Fruit fly (Drosophila melanogaster) whole organism, wandering third instar larva: ENCODE measurements around the gene CG13623.
A peak's percentile ranks its signal among the peaks of the same experiment; 100 is the strongest.

Experiments
- Abd-B ChIP-seq: fragments of >200 bp; optimal IDR thresholded peaks from 2 replicates; lab custom pipeline; 2017; ENCODE audit warnings: missing biosample characterization, missing genetic modification characterization
- CG32264 ChIP-seq: fragments of 200-800 bp; sonication (Bioruptor generic); optimal IDR thresholded peaks from 2 replicates; lab custom pipeline; 2016; ENCODE audit warnings: missing biosample characterization, missing genetic modification characterization
- CG9705 ChIP-seq: fragments of 200-800 bp; sonication (Bioruptor generic); optimal IDR thresholded peaks from 2 replicates; lab custom pipeline; 2018; ENCODE audit warnings: missing biosample characterization, mild to moderate bottlenecking, missing genetic modification characterization
- CrebA ChIP-seq: fragments of 200-800 bp; sonication (Bioruptor generic); optimal IDR thresholded peaks from 2 replicates; lab custom pipeline; 2016; ENCODE audit warnings: missing biosample characterization, mild to moderate bottlenecking, missing genetic modification characterization, borderline replicate concordance
- Dfd ChIP-seq: fragments of >200 bp; optimal IDR thresholded peaks from 2 replicates; lab custom pipeline; 2017; ENCODE audit warnings: missing biosample characterization, missing genetic modification characterization
- Dif ChIP-seq: fragments of 200-275, 200-300 bp; sonication (Bioruptor generic); optimal IDR thresholded peaks from 2 replicates; lab custom pipeline; 2018; ENCODE audit warnings: missing biosample characterization, missing genetic modification characterization; ENCODE audit not compliant: partially characterized antibody
- GATAd ChIP-seq: sonication (Bioruptor generic); optimal IDR thresholded peaks from 2 replicates; lab custom pipeline; 2016; ENCODE audit warnings: missing biosample characterization, missing genetic modification characterization
- HLH106 ChIP-seq: fragments of 200-800 bp; optimal IDR thresholded peaks from 3 replicates; lab custom pipeline; 2019; ENCODE audit warnings: missing biosample characterization, mild to moderate bottlenecking, missing genetic modification characterization, moderate library complexity
- Hnf4 ChIP-seq: fragments of 200-800 bp; sonication (Bioruptor generic); optimal IDR thresholded peaks from 2 replicates; lab custom pipeline; 2016; ENCODE audit warnings: missing biosample characterization, mild to moderate bottlenecking, missing genetic modification characterization
- Hr78 ChIP-seq: fragments of >200 bp; optimal IDR thresholded peaks from 2 replicates; lab custom pipeline; 2017; ENCODE audit warnings: missing biosample characterization, missing genetic modification characterization
- Hr83 ChIP-seq: fragments of 200-300 bp; sonication (Bioruptor generic); optimal IDR thresholded peaks from 2 replicates; lab custom pipeline; 2016; ENCODE audit warnings: missing biosample characterization, mild to moderate bottlenecking, missing genetic modification characterization, moderate library complexity; ENCODE audit not compliant: poor library complexity, severe bottlenecking
- Jra ChIP-seq: sonication (Bioruptor generic); optimal IDR thresholded peaks from 2 replicates; lab custom pipeline; 2016; ENCODE audit warnings: missing biosample characterization, missing genetic modification characterization
- Mio ChIP-seq: sonication (Bioruptor generic); optimal IDR thresholded peaks from 2 replicates; lab custom pipeline; 2016; ENCODE audit warnings: missing biosample characterization, missing genetic modification characterization
- Myc ChIP-seq: fragments of >200 bp; optimal IDR thresholded peaks from 2 replicates; lab custom pipeline; 2017
- N ChIP-seq: fragments of >200 bp; optimal IDR thresholded peaks from 2 replicates; lab custom pipeline; 2018; ENCODE audit warnings: missing biosample characterization, missing external identifiers, missing genetic modification characterization
- OdsH ChIP-seq: fragments of 200-800 bp; sonication (Bioruptor generic); optimal IDR thresholded peaks from 2 replicates; lab custom pipeline; 2016; ENCODE audit warnings: missing biosample characterization, mild to moderate bottlenecking, missing genetic modification characterization
- Rel ChIP-seq, 2 experiments: fragments of 200-800 bp; sonication (Bioruptor generic) in 1 of 2; optimal IDR thresholded peaks; 2 replicates in 1 of 2; 3 replicates in 1 of 2; lab custom pipeline; 2016 to 2019; ENCODE audit warnings: mild to moderate bottlenecking in 2 of 2, missing biosample characterization in 2 of 2, missing genetic modification characterization in 2 of 2, moderate library complexity in 1 of 2
- Sp1 ChIP-seq: fragments of 200-800 bp; sonication (Bioruptor generic); optimal IDR thresholded peaks from 3 replicates; lab custom pipeline; 2019; ENCODE audit warnings: missing biosample characterization, mild to moderate bottlenecking, missing genetic modification characterization, moderate library complexity
- Vsx2 ChIP-seq: fragments of 200-300, 225-300 bp; sonication (Bioruptor generic); optimal IDR thresholded peaks from 2 replicates; lab custom pipeline; 2018; ENCODE audit warnings: missing biosample characterization, missing genetic modification characterization; ENCODE audit not compliant: partially characterized antibody
- br ChIP-seq: fragments of 200-800 bp; sonication (Bioruptor generic); optimal IDR thresholded peaks from 2 replicates; lab custom pipeline; 2016; ENCODE audit warnings: missing biosample characterization, missing genetic modification characterization
- brk ChIP-seq: fragments of 200-800 bp; sonication (Bioruptor generic); optimal IDR thresholded peaks from 2 replicates; lab custom pipeline; 2016; ENCODE audit warnings: missing biosample characterization, mild to moderate bottlenecking, missing genetic modification characterization
- dl ChIP-seq, 2 experiments: fragments of 175-275, 200-275 bp in 1 of 2; fragments of 200-275 bp in 1 of 2; sonication (Bioruptor generic); optimal IDR thresholded peaks; lab custom pipeline; 2018; ENCODE audit warnings: mild to moderate bottlenecking in 2 of 2, missing biosample characterization in 2 of 2, missing genetic modification characterization in 2 of 2, moderate library complexity in 2 of 2; ENCODE audit not compliant: partially characterized antibody in 2 of 2, insufficient read depth in 1 of 2
- dmrt93B ChIP-seq: fragments of 200-800 bp; sonication (Bioruptor generic); optimal IDR thresholded peaks from 2 replicates; lab custom pipeline; 2018; ENCODE audit warnings: missing biosample characterization, mild to moderate bottlenecking, missing genetic modification characterization
- dsf ChIP-seq: sonication (Bioruptor generic); optimal IDR thresholded peaks from 2 replicates; lab custom pipeline; 2016; ENCODE audit warnings: missing biosample characterization, missing genetic modification characterization, borderline replicate concordance
- ey ChIP-seq: fragments of 200-800 bp; sonication (Bioruptor generic); optimal IDR thresholded peaks from 2 replicates; lab custom pipeline; 2016; ENCODE audit warnings: missing biosample characterization, missing genetic modification characterization
- foxo ChIP-seq, 2 experiments: fragments of 200-800 bp; sonication (Bioruptor generic); optimal IDR thresholded peaks; 2 replicates in 1 of 2; 3 replicates in 1 of 2; lab custom pipeline; 2016 to 2017; ENCODE audit warnings: missing biosample characterization in 2 of 2, missing genetic modification characterization in 2 of 2
- fru ChIP-seq: fragments of 200-800 bp; sonication (Bioruptor generic); optimal IDR thresholded peaks from 3 replicates; lab custom pipeline; 2016; ENCODE audit warnings: missing biosample characterization, mild to moderate bottlenecking, missing genetic modification characterization
- h ChIP-seq: fragments of 200-800 bp; sonication (Bioruptor generic); optimal IDR thresholded peaks from 3 replicates; lab custom pipeline; 2016; ENCODE audit warnings: missing biosample characterization, mild to moderate bottlenecking, missing genetic modification characterization
- jim ChIP-seq: fragments of 175-275, 200-325 bp; sonication (Bioruptor generic); optimal IDR thresholded peaks from 2 replicates; lab custom pipeline; 2016; ENCODE audit warnings: missing biosample characterization, mild to moderate bottlenecking, missing genetic modification characterization
- lola ChIP-seq: fragments of >200 bp; optimal IDR thresholded peaks from 2 replicates; lab custom pipeline; 2017; ENCODE audit warnings: missing biosample characterization, missing genetic modification characterization
- pan ChIP-seq: fragments of >200 bp; optimal IDR thresholded peaks from 2 replicates; lab custom pipeline; 2017
- psq ChIP-seq: fragments of 200-800 bp; sonication (Bioruptor generic); optimal IDR thresholded peaks from 3 replicates; lab custom pipeline; 2017; ENCODE audit warnings: missing biosample characterization, mild to moderate bottlenecking, missing genetic modification characterization, moderate library complexity
- rgr ChIP-seq: fragments of 200-800 bp; sonication (Bioruptor generic); optimal IDR thresholded peaks from 3 replicates; lab custom pipeline; 2016; ENCODE audit warnings: missing biosample characterization, mild to moderate bottlenecking, missing genetic modification characterization
- sage ChIP-seq: fragments of 200-800 bp; sonication (Bioruptor generic); optimal IDR thresholded peaks from 2 replicates; lab custom pipeline; 2016; ENCODE audit warnings: missing biosample characterization, mild to moderate bottlenecking, missing genetic modification characterization
- sv ChIP-seq: fragments of 200-800 bp; sonication (Bioruptor generic); optimal IDR thresholded peaks from 3 replicates; lab custom pipeline; 2016; ENCODE audit warnings: missing biosample characterization, missing genetic modification characterization
- tai ChIP-seq: sonication (Bioruptor generic); optimal IDR thresholded peaks from 2 replicates; lab custom pipeline; 2016; ENCODE audit warnings: missing biosample characterization, missing genetic modification characterization
- usp ChIP-seq: fragments of >200 bp; optimal IDR thresholded peaks from 2 replicates; lab custom pipeline; 2017; ENCODE audit warnings: missing biosample characterization, missing genetic modification characterization

Gene CG13623

DNA sequence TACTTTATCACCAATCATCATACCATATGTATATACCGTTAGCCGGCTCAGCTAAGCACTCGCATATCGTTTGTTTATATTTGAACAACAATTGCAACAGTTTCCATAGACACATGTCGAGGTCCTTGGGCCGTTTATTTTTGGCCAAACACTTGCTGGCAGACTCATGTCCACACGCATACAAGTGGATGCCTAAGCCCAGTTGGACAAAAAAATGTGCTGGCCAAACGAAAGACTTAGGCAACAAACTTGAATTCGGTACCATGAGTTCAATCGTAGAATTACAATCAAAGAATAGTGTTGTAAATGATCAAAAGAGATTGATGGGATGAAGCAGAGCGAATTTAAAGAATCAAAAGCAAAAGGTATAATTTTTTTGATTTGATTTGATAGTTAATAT is 6.8 kb downstream of the CG13623 start, which contains the start of gene CG13622:
CG13622 (minus strand) TSS at position 101 of the 400 bp plus-strand sequence.
- TF ChIP-seq Hr83 (GFP tag; lab: Kevin White, UChicago), result no peak
- TF ChIP-seq sage (GFP tag; lab: Kevin White, UChicago), result no peak
- TF ChIP-seq tai (GFP tag; lab: Kevin White, UChicago), result no peak
- no peak for TF ChIP-seq Rel (GFP tag; optimal IDR thresholded peaks at IDR 0.05; lab: Kevin White, UChicago)
- TF ChIP-seq Rel (tag; optimal IDR thresholded peaks at IDR 0.05; lab: Kevin White, UChicago), result no peak
- no peak for TF ChIP-seq psq
- TF ChIP-seq Dfd, result no peak
- no peak for TF ChIP-seq foxo (GFP tag; optimal IDR thresholded peaks at IDR 0.05; lab: Kevin White, UChicago)
- TF ChIP-seq Myc (lab: Kevin White, UChicago), result no peak
- TF ChIP-seq Mio (GFP tag; lab: Kevin White, UChicago), result no peak
- no peak for TF ChIP-seq Hr78 (GFP tag; lab: Kevin White, UChicago)
- no peak for TF ChIP-seq dmrt93B (GFP tag; lab: Kevin White, UChicago)
- TF ChIP-seq Abd-B (GFP tag; lab: Kevin White, UChicago), result no peak
- TF ChIP-seq Jra (GFP tag; lab: Kevin White, UChicago), result no peak
- no peak for TF ChIP-seq h (GFP tag; lab: Kevin White, UChicago)
- no peak for TF ChIP-seq brk (GFP tag; lab: Kevin White, UChicago)
- TF ChIP-seq sv, result no peak
- TF ChIP-seq lola (GFP tag; lab: Kevin White, UChicago), result no peak
- no peak for TF ChIP-seq N (GFP tag; lab: Kevin White, UChicago)
- TF ChIP-seq, all 38 proteins: peak for 0

DNA sequence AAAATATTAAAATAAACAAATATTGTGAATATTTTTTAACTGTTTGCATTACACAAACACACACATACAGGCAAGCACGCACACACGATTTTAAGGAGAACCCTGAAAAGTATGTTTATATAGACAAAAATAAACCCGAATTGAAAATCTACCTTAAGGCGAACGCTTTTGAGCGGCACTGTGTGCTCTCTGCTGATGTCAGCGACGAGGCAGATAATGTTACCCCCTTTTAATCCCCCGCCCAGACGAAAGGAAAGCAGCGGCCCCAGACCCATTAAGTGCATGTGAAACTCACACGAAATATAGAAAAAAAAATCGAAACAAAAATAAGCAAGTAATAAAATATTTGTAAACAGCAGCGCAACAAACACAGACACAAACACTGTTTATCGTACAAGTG is 9.0 kb downstream of the CG13623 start:
- TF ChIP-seq CG32264 (GFP tag; lab: Kevin White, UChicago) (no peak), jim (GFP tag; lab: Kevin White, UChicago) (no peak), Abd-B (GFP tag; lab: Kevin White, UChicago) (no peak), Jra (GFP tag; lab: Kevin White, UChicago) (no peak)

DNA sequence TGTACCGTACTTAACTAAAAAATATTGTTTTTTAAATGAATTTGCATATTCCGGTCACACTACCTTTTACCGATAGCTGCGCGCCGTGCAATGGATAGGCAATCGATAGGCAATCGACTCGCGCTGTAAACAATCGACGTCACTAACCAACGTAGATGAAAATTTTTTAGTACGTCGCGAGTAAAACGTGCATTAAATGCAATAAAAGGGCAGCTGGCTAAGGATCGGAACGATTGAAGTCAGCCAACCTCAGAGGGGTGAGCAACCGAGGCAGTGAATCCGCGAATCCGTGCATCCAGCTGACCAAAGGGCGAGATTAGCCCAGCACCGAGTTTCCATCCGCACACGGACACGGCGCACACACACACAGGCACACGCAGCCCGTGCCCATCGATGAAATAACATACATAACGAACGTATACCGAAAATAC is 12.2 kb downstream of the CG13623 start, which contains the start of gene Pp1alpha-96A:
Pp1alpha-96A (plus strand) TSS at position 121 of the 431 bp plus-strand sequence.
- TF ChIP-seq usp (GFP tag; lab: Kevin White, UChicago), result no peak
- no peak for TF ChIP-seq CG9705 (GFP tag; lab: Kevin White, UChicago)
- TF ChIP-seq GATAd (GFP tag; lab: Kevin White, UChicago), result no peak
- TF ChIP-seq Hr83 (GFP tag; lab: Kevin White, UChicago), result no peak
- TF ChIP-seq dsf (GFP tag; lab: Kevin White, UChicago), result no peak
- no peak for TF ChIP-seq br (GFP tag; lab: Kevin White, UChicago)
- TF ChIP-seq dmrt93B (GFP tag; lab: Kevin White, UChicago), result no peak
- TF ChIP-seq jim (GFP tag; lab: Kevin White, UChicago), result no peak
- TF ChIP-seq ey (GFP tag; lab: Kevin White, UChicago), result no peak
- no peak for TF ChIP-seq tai (GFP tag; lab: Kevin White, UChicago)
- TF ChIP-seq fru (GFP tag; lab: Kevin White, UChicago), result peak; percentile 4
- no peak for TF ChIP-seq pan (lab: Kevin White, UChicago)
- TF ChIP-seq Hr78 (GFP tag; lab: Kevin White, UChicago), result no peak
- TF ChIP-seq Sp1 (GFP tag; lab: Kevin White, UChicago), result no peak
- TF ChIP-seq psq, result no peak
- TF ChIP-seq Myc (lab: Kevin White, UChicago), result no peak
- TF ChIP-seq Abd-B (GFP tag; lab: Kevin White, UChicago), result no peak
- TF ChIP-seq CG32264 (GFP tag; lab: Kevin White, UChicago), result no peak
- no peak for TF ChIP-seq N (GFP tag; lab: Kevin White, UChicago)
- TF ChIP-seq brk (GFP tag; lab: Kevin White, UChicago), result no peak
- TF ChIP-seq OdsH (GFP tag; lab: Kevin White, UChicago), result no peak
- TF ChIP-seq Dif (GFP tag; lab: Kevin White, UChicago), result no peak
- no peak for TF ChIP-seq Vsx2 (GFP tag; lab: Kevin White, UChicago)
- no peak for TF ChIP-seq sage (GFP tag; lab: Kevin White, UChicago)
- TF ChIP-seq CrebA, result no peak
- TF ChIP-seq Hnf4 (GFP tag; lab: Kevin White, UChicago), result peak; percentile 42
- TF ChIP-seq Mio (GFP tag; lab: Kevin White, UChicago), result no peak
- TF ChIP-seq dl (GFP tag; optimal IDR thresholded peaks at IDR 0.05; lab: Kevin White, UChicago; ENCODE audit: insufficient read depth in 1 of 2, partially characterized antibody in 2 of 2), result no peak
- no peak for TF ChIP-seq HLH106 (tag; lab: Kevin White, UChicago)
- TF ChIP-seq h (GFP tag; lab: Kevin White, UChicago), result peak; percentile 51
- TF ChIP-seq Rel (GFP tag; optimal IDR thresholded peaks at IDR 0.05; lab: Kevin White, UChicago), result no peak
- no peak for TF ChIP-seq Rel (tag; optimal IDR thresholded peaks at IDR 0.05; lab: Kevin White, UChicago)
- no peak for TF ChIP-seq Dfd
- no peak for TF ChIP-seq Jra (GFP tag; lab: Kevin White, UChicago)
- no peak for TF ChIP-seq sv
- peak; percentile 49 for TF ChIP-seq rgr (GFP tag; lab: Kevin White, UChicago)
